Worm (Caenorhabditis elegans): ENCODE data around the gene srg-46.

DNA sequence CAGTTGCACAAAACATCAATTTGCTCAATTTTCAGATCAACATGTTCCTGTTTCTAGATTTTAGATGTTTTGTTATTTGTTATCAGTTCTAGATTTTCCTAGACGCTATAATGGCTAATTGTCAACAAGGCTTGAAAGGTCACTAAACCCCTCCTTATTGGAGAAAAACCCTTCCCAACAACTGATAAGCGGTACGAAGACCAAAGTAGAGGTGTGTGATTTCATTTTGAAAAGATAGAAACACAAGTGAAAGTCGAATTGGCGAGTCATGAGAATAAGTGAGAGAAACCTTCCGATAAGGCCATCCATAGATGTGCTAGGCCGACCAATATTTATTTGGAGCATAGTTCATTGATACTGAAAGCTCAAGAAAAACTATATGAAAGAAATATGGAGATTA lies 10.1 kb downstream of the srg-46 start:
- no peak for TF ChIP-seq alr-1 (tag; optimal IDR thresholded peaks at IDR 0.05)
- TF ChIP-seq skn-1 (tag; optimal IDR thresholded peaks at IDR 0.05), result no peak
- TF ChIP-seq egl-27 (tag; optimal IDR thresholded peaks at IDR 0.05), result peak; percentile 67
- no peak for TF ChIP-seq unc-62 (GFP tag; optimal IDR thresholded peaks at IDR 0.05)
- TF ChIP-seq ZK546.5 (tag; optimal IDR thresholded peaks at IDR 0.05), result no peak
- no peak for TF ChIP-seq aly-2 (tag; optimal IDR thresholded peaks at IDR 0.05)
- no peak for TF ChIP-seq nhr-237 (tag; optimal IDR thresholded peaks at IDR 0.05)
- TF ChIP-seq nhr-12 (tag; optimal IDR thresholded peaks at IDR 0.05), result no peak
- no peak for TF ChIP-seq ceh-82 (tag; optimal IDR thresholded peaks at IDR 0.05)
